Worm (Caenorhabditis elegans) whole organism, young adult: ENCODE results near the gene F18H3.4.

ENCODE experiments used
- B0019.2 ChIP-seq: fragments of 200-800 bp; sonication (Bioruptor generic); conservative IDR thresholded peaks from 2 replicates; pipeline ENCODE4 v1.3.6; 2022; ENCODE audit warnings: missing genetic modification reagents, missing genetic modification characterization, missing compliant biosample characterization
- B0035.1 ChIP-seq: sonication (generic microtip); optimal IDR thresholded peaks from 2 replicates; lab custom pipeline; 2016; ENCODE audit warnings: missing genetic modification characterization, mild to moderate bottlenecking, missing compliant biosample characterization, missing genotype, missing genetic modification reagents
- C06A6.2 ChIP-seq: fragments of 200-800 bp; sonication (Bioruptor generic); conservative IDR thresholded peaks from 2 replicates; pipeline ENCODE4 v1.3.6; 2022; ENCODE audit warnings: missing genetic modification characterization, missing compliant biosample characterization
- F22D6.2 ChIP-seq: sonication (generic microtip); optimal IDR thresholded peaks from 2 replicates; lab custom pipeline; 2016; ENCODE audit warnings: mild to moderate bottlenecking, missing genetic modification characterization, missing compliant biosample characterization
- F23B12.7 ChIP-seq: sonication (generic microtip); optimal IDR thresholded peaks from 2 replicates; lab custom pipeline; 2017; ENCODE audit warnings: missing genetic modification characterization, mild to moderate bottlenecking, missing compliant biosample characterization, antibody characterized with exemption, moderate library complexity; ENCODE audit not compliant: insufficient read depth
- F37B4.10 ChIP-seq: fragments of 200-800 bp; sonication (Bioruptor generic); IDR thresholded peaks from 2 replicates; pipeline ENCODE4 v1.3.6; 2022; ENCODE audit warnings: missing genetic modification characterization, missing compliant biosample characterization
- F52B5.7 ChIP-seq: sonication (generic microtip); optimal IDR thresholded peaks from 2 replicates; lab custom pipeline; 2016; ENCODE audit warnings: mild to moderate bottlenecking, missing genetic modification characterization, missing compliant biosample characterization
- F55B11.4 ChIP-seq: sonication (generic microtip); optimal IDR thresholded peaks from 2 replicates; lab custom pipeline; 2016; ENCODE audit warnings: missing compliant biosample characterization, missing genetic modification characterization, borderline replicate concordance; ENCODE audit not compliant: insufficient read depth
- K11D2.4 ChIP-seq: fragments of 200-800 bp; sonication (Bioruptor generic); IDR thresholded peaks from 2 replicates; pipeline ENCODE4 v1.3.6; 2022; ENCODE audit warnings: missing genetic modification reagents, missing genetic modification characterization, missing compliant biosample characterization
- T26A5.8 ChIP-seq: sonication (generic microtip); optimal IDR thresholded peaks from 2 replicates; lab custom pipeline; 2016; ENCODE audit warnings: missing genetic modification characterization, missing compliant biosample characterization
- Y53F4B.3 ChIP-seq: fragments of 200-800 bp; sonication (Bioruptor generic); IDR thresholded peaks from 2 replicates; pipeline ENCODE4 v1.3.6; 2022; ENCODE audit warnings: missing genetic modification reagents, missing genetic modification characterization, missing compliant biosample characterization
- Y95B8A.8 ChIP-seq: fragments of 200-800 bp; sonication (Bioruptor generic); IDR thresholded peaks from 2 replicates; pipeline ENCODE4 v1.3.6; 2022; ENCODE audit warnings: missing genetic modification reagents, missing genetic modification characterization, missing compliant biosample characterization
- atf-7 ChIP-seq: sonication (generic microtip); optimal IDR thresholded peaks from 2 replicates; lab custom pipeline; 2017; ENCODE audit warnings: mild to moderate bottlenecking, missing genetic modification characterization, missing compliant biosample characterization
- attf-5 ChIP-seq: fragments of 200-800 bp; sonication (Bioruptor generic); optimal IDR thresholded peaks from 2 replicates; lab custom pipeline; 2018; ENCODE audit warnings: mild to moderate bottlenecking, missing genetic modification characterization, missing compliant biosample characterization
- attf-6 ChIP-seq: fragments of 200-800 bp; sonication (Bioruptor generic); IDR thresholded peaks from 2 replicates; pipeline ENCODE4 v1.3.6; 2022; ENCODE audit warnings: missing genetic modification reagents, missing genetic modification characterization, missing compliant biosample characterization
- bed-1 ChIP-seq: fragments of 200-800 bp; sonication (Bioruptor generic); IDR thresholded peaks from 2 replicates; pipeline ENCODE4 v1.3.6; 2022; ENCODE audit warnings: missing genetic modification reagents, missing genetic modification characterization, missing compliant biosample characterization
- ceh-100 ChIP-seq: fragments of 200-800 bp; sonication (Bioruptor generic); IDR thresholded peaks from 2 replicates; pipeline ENCODE4 v1.3.6; 2022; ENCODE audit warnings: missing genetic modification reagents, missing genetic modification characterization, missing compliant biosample characterization
- ceh-27 ChIP-seq: fragments of 200-800 bp; sonication (Bioruptor generic); optimal IDR thresholded peaks from 2 replicates; lab custom pipeline; 2018; ENCODE audit warnings: mild to moderate bottlenecking, missing genetic modification characterization, moderate library complexity, missing compliant biosample characterization
- ceh-58 ChIP-seq: fragments of 200-800 bp; sonication (Bioruptor generic); IDR thresholded peaks from 2 replicates; pipeline ENCODE4 v1.3.6; 2022; ENCODE audit warnings: missing genetic modification characterization, missing compliant biosample characterization
- ceh-79 ChIP-seq: sonication (generic microtip); optimal IDR thresholded peaks from 2 replicates; lab custom pipeline; 2017; ENCODE audit warnings: mild to moderate bottlenecking, missing genetic modification characterization, missing compliant biosample characterization
- ceh-91 ChIP-seq: fragments of 200-800 bp; sonication (Bioruptor generic); IDR thresholded peaks from 2 replicates; pipeline ENCODE4 v1.3.6; 2022; ENCODE audit warnings: missing genetic modification reagents, missing genetic modification characterization, missing compliant biosample characterization
- die-1 ChIP-seq: sonication (generic microtip); optimal IDR thresholded peaks from 2 replicates; lab custom pipeline; 2016; ENCODE audit warnings: missing genotype, mild to moderate bottlenecking, missing genetic modification characterization, missing compliant biosample characterization
- dox-1 ChIP-seq: fragments of 200-800 bp; sonication (Bioruptor generic); IDR thresholded peaks from 2 replicates; pipeline ENCODE4 v1.3.6; 2022; ENCODE audit warnings: missing genetic modification reagents, missing genetic modification characterization, missing compliant biosample characterization
- ekl-4 ChIP-seq: fragments of 200-800 bp; sonication (Bioruptor generic); IDR thresholded peaks from 2 replicates; pipeline ENCODE4 v1.3.6; 2022; ENCODE audit warnings: missing genetic modification reagents, missing genetic modification characterization, missing compliant biosample characterization
- ets-4 ChIP-seq: fragments of 200-800 bp; sonication (Bioruptor generic); optimal IDR thresholded peaks from 2 replicates; lab custom pipeline; 2018; ENCODE audit warnings: mild to moderate bottlenecking, missing genetic modification characterization, missing compliant biosample characterization
- lin-40 ChIP-seq: sonication (generic microtip); optimal IDR thresholded peaks from 2 replicates; lab custom pipeline; 2016; ENCODE audit warnings: missing genetic modification characterization, mild to moderate bottlenecking, missing compliant biosample characterization, missing genotype, missing genetic modification reagents
- lsl-1 ChIP-seq: fragments of 200-800 bp; sonication (Bioruptor generic); optimal IDR thresholded peaks from 2 replicates; lab custom pipeline; 2018; ENCODE audit warnings: mild to moderate bottlenecking, missing genetic modification characterization, moderate library complexity, missing compliant biosample characterization
- mel-28 ChIP-seq: sonication (generic microtip); optimal IDR thresholded peaks from 2 replicates; lab custom pipeline; 2016; ENCODE audit warnings: borderline replicate concordance, mild to moderate bottlenecking, missing genetic modification characterization, missing compliant biosample characterization
- mes-4 ChIP-seq: sonication (generic microtip); optimal IDR thresholded peaks from 2 replicates; lab custom pipeline; 2016; ENCODE audit warnings: missing genotype, missing genetic modification characterization, missing compliant biosample characterization
- mxl-1 ChIP-seq: sonication (generic microtip); optimal IDR thresholded peaks from 2 replicates; lab custom pipeline; 2016; ENCODE audit warnings: missing genetic modification characterization, missing compliant biosample characterization
- nfya-1 ChIP-seq: sonication (generic microtip); optimal IDR thresholded peaks from 2 replicates; lab custom pipeline; 2017; ENCODE audit warnings: antibody characterized with exemption, missing compliant biosample characterization, missing genetic modification characterization, borderline replicate concordance; ENCODE audit not compliant: insufficient read depth
- nhr-179 ChIP-seq: sonication (generic microtip); optimal IDR thresholded peaks from 2 replicates; lab custom pipeline; 2016; ENCODE audit warnings: mild to moderate bottlenecking, missing genetic modification characterization, missing compliant biosample characterization
- rcor-1 ChIP-seq: fragments of 200-800 bp; sonication (Bioruptor generic); IDR thresholded peaks from 2 replicates; pipeline ENCODE4 v1.3.6; 2022; ENCODE audit warnings: missing genetic modification reagents, missing genetic modification characterization, missing compliant biosample characterization
- sdz-38 ChIP-seq: sonication (generic microtip); optimal IDR thresholded peaks from 2 replicates; lab custom pipeline; 2016; ENCODE audit warnings: missing genotype, missing genetic modification characterization, missing compliant biosample characterization
- sea-2 ChIP-seq: fragments of 200-800 bp; sonication (Bioruptor generic); IDR thresholded peaks from 2 replicates; pipeline ENCODE4 v1.3.6; 2022; ENCODE audit warnings: missing genetic modification characterization, missing compliant biosample characterization
- tbp1 ChIP-seq: fragments of 200-800 bp; sonication (Bioruptor generic); optimal IDR thresholded peaks from 2 replicates; lab custom pipeline; 2018; ENCODE audit warnings: mild to moderate bottlenecking, missing genetic modification characterization, missing compliant biosample characterization
- tbx-9 ChIP-seq: sonication (generic microtip); optimal IDR thresholded peaks from 2 replicates; lab custom pipeline; 2016; ENCODE audit warnings: borderline replicate concordance, missing genetic modification characterization, inconsistent platforms, missing compliant biosample characterization
- unc-130 ChIP-seq: sonication (generic microtip); optimal IDR thresholded peaks from 2 replicates; lab custom pipeline; 2016; ENCODE audit warnings: missing genetic modification reagents, missing genetic modification characterization, missing compliant biosample characterization
- zim-3 ChIP-seq: sonication (generic microtip); optimal IDR thresholded peaks from 2 replicates; lab custom pipeline; 2017; ENCODE audit warnings: mild to moderate bottlenecking, missing genetic modification characterization, moderate library complexity, missing compliant biosample characterization
- ztf-22 ChIP-seq: fragments of 200-800 bp; sonication (Bioruptor generic); optimal IDR thresholded peaks from 2 replicates; lab custom pipeline; 2018; ENCODE audit warnings: mild to moderate bottlenecking, missing genetic modification characterization, moderate library complexity, missing compliant biosample characterization
- ztf-25 ChIP-seq: fragments of 200-800 bp; sonication (Bioruptor generic); IDR thresholded peaks from 2 replicates; pipeline ENCODE4 v1.3.6; 2022; ENCODE audit warnings: missing genetic modification reagents, missing genetic modification characterization, missing compliant biosample characterization
- ztf-26 ChIP-seq: sonication (generic microtip); optimal IDR thresholded peaks from 2 replicates; lab custom pipeline; 2017; ENCODE audit warnings: missing genetic modification characterization, missing compliant biosample characterization
- ztf-6 ChIP-seq: fragments of 200-800 bp; sonication (Bioruptor generic); IDR thresholded peaks from 2 replicates; pipeline ENCODE4 v1.3.6; 2022; ENCODE audit warnings: missing genetic modification reagents, missing genetic modification characterization, missing compliant biosample characterization

Gene F18H3.4

ce11 chrX:13484813-13485212, 44.1 kb upstream of the F18H3.4 start, which contains the start of gene srd-51:
Gene srd-51, minus strand, starts transcription at chrX:13484913.
- no peak for TF ChIP-seq Y95B8A.8 (GFP tag; lab: Robert Waterston, UW)

ce11 chrX:13493762-13494161, 35.1 kb upstream of the F18H3.4 start:
- no peak for TF ChIP-seq unc-130 (GFP tag; lab: Kevin White, UChicago)
- no peak for TF ChIP-seq zim-3 (tag; lab: Kevin White, UChicago)
- no peak for TF ChIP-seq Y53F4B.3 (GFP tag; lab: Robert Waterston, UW)
- no peak for TF ChIP-seq F52B5.7 (tag; lab: Kevin White, UChicago)
- TF ChIP-seq attf-6 = no peak
- no peak for TF ChIP-seq tbx-9 (tag; lab: Kevin White, UChicago)
- TF ChIP-seq ets-4 (GFP tag; lab: Kevin White, UChicago) = no peak
- TF ChIP-seq ztf-6 (GFP tag; lab: Robert Waterston, UW) = no peak
- TF ChIP-seq F23B12.7 (tag; lab: Kevin White, UChicago) = no peak
- TF ChIP-seq ceh-79 (tag; lab: Kevin White, UChicago) = no peak
- TF ChIP-seq ceh-58 = no peak
- TF ChIP-seq bed-1 = no peak
- TF ChIP-seq ztf-25 (GFP tag; lab: Robert Waterston, UW) = no peak
- TF ChIP-seq nhr-179 (tag; lab: Kevin White, UChicago) = no peak
- TF ChIP-seq, all 124 proteins: peak for 0

- TF ChIP-seq sea-2 (GFP tag; lab: Robert Waterston, UW) (no peak), F22D6.2 (tag; lab: Kevin White, UChicago) (no peak), F52B5.7 (tag; lab: Kevin White, UChicago) (no peak), lin-40 (tag; lab: Kevin White, UChicago) (no peak), T26A5.8 (tag; lab: Kevin White, UChicago) (no peak), B0019.2 (GFP tag; lab: Robert Waterston, UW) (no peak), ceh-91 (GFP tag; lab: Robert Waterston, UW) (no peak), nfya-1 (no peak), ceh-100 (no peak), ztf-26 (no peak), C06A6.2 (GFP tag; lab: Robert Waterston, UW) (no peak), atf-7 (tag; lab: Kevin White, UChicago) (no peak), F37B4.10 (GFP tag; lab: Robert Waterston, UW) (no peak), attf-5 (GFP tag; lab: Kevin White, UChicago) (no peak), tbp1 (GFP tag; lab: Kevin White, UChicago) (no peak), B0035.1 (tag; lab: Kevin White, UChicago) (no peak)
These were observed 29.8 kb upstream of the F18H3.4 start for ce11 chrX:13499098-13499497.

ce11 chrX:13499923-13500322, 29.0 kb upstream of the F18H3.4 start:
- no peak for TF ChIP-seq bed-1
- no peak for TF ChIP-seq ceh-79 (tag; lab: Kevin White, UChicago)
- TF ChIP-seq F55B11.4 (tag; lab: Kevin White, UChicago) = no peak
- no peak for TF ChIP-seq ztf-22
- TF ChIP-seq rcor-1 (GFP tag; lab: Robert Waterston, UW) = no peak

ce11 chrX:13500568-13500967, 28.3 kb upstream of the F18H3.4 start, which contains the start of gene sad-1:
Gene sad-1, minus strand, starts transcription at chrX:13500668.
- TF ChIP-seq mxl-1 (tag; lab: Kevin White, UChicago) = no peak
- TF ChIP-seq sdz-38 (tag; lab: Kevin White, UChicago) = no peak
- TF ChIP-seq ekl-4 (GFP tag; lab: Robert Waterston, UW) = no peak
- no peak for TF ChIP-seq Y53F4B.3 (GFP tag; lab: Robert Waterston, UW)
- no peak for TF ChIP-seq K11D2.4
- TF ChIP-seq mel-28 = no peak
- TF ChIP-seq dox-1 (GFP tag; lab: Robert Waterston, UW) = no peak
- TF ChIP-seq ceh-91 (GFP tag; lab: Robert Waterston, UW) = no peak
- no peak for TF ChIP-seq nfya-1
- TF ChIP-seq lsl-1 = no peak
- no peak for TF ChIP-seq tbx-9 (tag; lab: Kevin White, UChicago)
- TF ChIP-seq ceh-27 (GFP tag; lab: Kevin White, UChicago) = no peak
- TF ChIP-seq die-1 (tag; lab: Kevin White, UChicago) = no peak
- no peak for TF ChIP-seq B0035.1 (tag; lab: Kevin White, UChicago)
- TF ChIP-seq bed-1 = no peak
- no peak for TF ChIP-seq ztf-22
- no peak for TF ChIP-seq mes-4 (tag; lab: Kevin White, UChicago)
